Fruit fly (Drosophila melanogaster): ENCODE data around the gene SkpA.
"Not testable (repeated sequence)": the region's sequence is repeated elsewhere in the genome, so short reads cannot be mapped to it uniquely, and the experiment has no call there.

The SkpA gene

DNA sequence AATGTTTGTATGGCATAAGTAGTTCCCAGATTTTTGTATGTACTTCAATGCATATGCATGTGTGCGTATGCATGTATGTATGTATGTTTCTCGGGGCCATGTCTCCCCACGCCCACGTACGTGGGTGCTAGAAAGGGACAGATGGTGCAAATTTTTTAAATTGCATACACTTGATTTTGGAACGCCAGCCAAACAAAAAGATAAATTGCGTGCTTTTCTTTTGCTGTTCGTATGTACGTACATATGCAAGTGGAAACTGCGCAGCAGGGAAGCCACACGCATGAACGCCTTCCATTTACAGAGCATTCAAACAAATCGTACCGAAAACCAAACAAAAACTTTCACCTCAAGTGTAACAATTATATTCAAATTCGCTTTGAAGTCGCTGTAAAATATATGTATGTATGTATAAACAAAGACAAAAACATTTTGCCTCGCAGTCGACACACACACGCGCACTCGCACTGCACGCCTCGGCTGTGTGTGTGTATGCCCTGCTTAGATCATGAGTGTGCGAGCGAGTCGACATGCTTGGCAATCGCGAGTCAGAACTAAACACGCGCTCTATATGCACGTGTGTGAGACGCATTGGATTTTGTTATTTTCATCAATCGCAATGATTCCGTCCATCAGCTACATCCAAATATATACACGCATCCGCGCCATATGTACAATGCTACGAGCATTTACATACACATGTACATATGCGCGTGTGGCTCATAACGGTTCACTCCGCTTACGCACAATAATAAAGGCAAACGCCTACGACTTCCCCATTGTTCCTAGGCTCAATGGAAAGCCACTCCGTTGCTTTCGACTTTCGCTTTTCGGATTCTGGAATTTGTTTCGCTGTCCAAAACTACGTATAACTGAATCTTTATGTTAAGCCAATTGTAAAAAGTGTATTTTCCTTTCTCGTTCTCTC is 19.0 kb upstream of the SkpA start:
- TF ChIP-seq CG17801 (GFP tag; optimal IDR thresholded peaks at IDR 0.05; ENCODE audit: partially characterized antibody): no peak

DNA sequence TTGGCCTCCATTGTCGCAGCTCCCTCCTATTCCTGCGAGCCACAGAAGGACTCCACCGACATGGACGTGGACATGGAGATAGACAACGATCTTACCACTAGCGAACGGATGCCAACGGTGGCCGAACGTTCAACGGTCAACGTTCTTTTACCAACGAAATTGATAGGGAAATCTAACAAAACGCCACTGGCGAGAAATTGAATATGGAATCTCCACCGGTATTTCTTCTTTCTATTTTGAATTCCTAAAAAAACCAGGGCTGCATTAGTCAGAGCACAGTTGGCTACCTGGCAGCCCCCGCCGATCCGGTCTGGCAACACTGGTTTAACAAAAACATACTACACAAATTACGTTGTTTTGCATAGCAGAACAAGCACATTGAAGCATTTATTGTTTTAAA is 11.5 kb upstream of the SkpA start, which contains the start of gene CG13367:
Gene CG13367 (plus strand): TSS at position 301 of the 400 bp plus-strand sequence.
- TF ChIP-seq CG17801 (GFP tag; optimal IDR thresholded peaks at IDR 0.05; ENCODE audit: partially characterized antibody): not testable (repeated sequence)

DNA sequence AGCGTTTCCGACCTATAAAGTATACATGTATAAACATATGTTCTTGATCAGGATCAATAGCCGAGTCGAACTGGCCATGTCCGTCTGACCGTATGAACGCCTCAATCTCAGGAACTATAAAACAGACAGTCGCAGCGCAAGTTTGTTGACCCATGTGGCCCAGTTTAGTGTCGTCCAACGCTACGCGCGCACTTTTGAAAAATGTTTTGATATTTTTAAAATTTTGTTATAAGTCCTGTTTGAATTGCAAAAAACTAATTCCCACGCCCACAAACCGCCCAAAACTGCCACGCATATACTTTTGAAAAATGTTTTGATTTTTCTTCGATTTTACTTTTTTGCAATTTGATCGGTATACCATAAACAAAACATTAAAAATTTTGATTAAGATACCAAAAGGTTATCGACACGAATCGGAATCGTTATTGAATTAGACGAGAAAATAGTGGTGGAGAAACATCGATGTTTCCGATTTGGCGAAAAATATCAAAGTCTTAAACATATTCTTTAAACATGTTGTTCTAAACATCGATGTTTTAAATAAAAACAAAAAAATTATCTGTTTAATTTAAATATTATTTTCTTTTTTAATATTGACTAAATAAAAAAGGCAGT is 9.4 kb upstream of the SkpA start:
- no peak for TF ChIP-seq CG17801 (GFP tag; optimal IDR thresholded peaks at IDR 0.05; ENCODE audit: partially characterized antibody)

DNA sequence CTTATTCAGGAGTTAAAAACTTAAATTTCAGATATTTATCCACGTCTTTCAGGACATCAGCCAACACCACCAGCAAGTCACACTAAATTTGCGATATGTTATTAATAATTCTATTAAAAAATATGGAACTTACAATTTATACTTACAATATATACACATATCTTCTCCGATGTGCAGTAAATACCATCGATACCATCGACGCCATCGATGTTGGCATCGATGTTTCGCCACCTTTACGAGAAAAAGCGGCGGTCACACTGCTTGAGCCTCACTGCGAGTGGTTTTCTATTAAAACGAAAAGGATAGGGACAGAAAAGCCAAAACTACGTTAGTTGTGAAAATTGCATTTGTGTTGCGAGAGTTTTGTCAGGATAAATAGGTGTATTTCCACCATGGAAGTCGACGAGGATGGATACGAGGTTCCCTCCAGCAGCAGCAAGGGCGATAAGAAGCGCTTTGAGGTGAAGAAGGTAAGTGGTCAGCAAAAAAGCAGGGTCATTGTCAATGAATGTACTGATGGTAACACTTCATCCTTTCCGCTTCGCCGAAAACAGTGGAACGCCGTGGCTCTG is 8.8 kb upstream of the SkpA start, which contains the start of gene Roc1a:
Gene Roc1a (plus strand): TSS at position 249 of the 572 bp plus-strand sequence.
- no peak for TF ChIP-seq CG17801 (GFP tag; optimal IDR thresholded peaks at IDR 0.05; ENCODE audit: partially characterized antibody)

DNA sequence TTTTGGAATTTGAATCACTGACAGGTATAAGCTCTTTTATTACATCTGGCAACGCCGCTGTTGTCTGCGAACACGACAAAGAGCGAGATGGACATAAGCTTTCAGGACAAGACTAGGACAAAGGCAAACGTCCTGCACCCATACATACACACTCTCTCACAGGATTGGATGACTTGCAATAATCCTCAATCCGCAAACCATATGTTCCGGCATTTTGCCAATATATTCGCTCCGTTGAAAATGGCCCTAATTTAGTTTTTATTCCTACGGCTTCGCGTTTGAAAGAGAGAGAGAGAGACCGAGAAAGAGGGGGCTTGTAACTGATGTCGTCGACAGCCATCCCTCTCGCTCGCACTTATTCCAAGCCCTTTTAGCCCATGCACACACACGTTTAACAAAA is 1.7 kb upstream of the SkpA start:
- no peak for TF ChIP-seq CG17801 (GFP tag; optimal IDR thresholded peaks at IDR 0.05; ENCODE audit: partially characterized antibody)

DNA sequence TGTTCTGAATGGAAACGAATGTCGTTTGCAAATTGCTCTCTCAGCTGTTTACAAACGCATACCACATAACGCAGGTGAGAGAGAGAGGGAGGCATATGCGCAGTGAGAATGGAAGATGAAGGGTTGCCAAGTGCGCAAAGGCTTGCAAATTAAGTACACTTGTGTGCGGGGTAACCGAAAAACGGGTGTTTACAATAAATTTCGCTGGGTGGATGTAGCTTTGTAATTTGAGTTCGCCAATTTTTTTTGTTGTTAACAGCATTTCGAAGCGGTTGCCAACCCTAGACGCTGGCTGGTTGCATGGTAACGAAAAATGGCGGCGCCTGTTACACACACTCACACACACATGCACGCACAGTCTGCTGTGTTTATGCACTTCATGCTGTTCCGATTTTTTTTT is 965 bp upstream of the SkpA start:
- peak; percentile 97 for TF ChIP-seq CG17801 (GFP tag; optimal IDR thresholded peaks at IDR 0.05; ENCODE audit: partially characterized antibody)

DNA sequence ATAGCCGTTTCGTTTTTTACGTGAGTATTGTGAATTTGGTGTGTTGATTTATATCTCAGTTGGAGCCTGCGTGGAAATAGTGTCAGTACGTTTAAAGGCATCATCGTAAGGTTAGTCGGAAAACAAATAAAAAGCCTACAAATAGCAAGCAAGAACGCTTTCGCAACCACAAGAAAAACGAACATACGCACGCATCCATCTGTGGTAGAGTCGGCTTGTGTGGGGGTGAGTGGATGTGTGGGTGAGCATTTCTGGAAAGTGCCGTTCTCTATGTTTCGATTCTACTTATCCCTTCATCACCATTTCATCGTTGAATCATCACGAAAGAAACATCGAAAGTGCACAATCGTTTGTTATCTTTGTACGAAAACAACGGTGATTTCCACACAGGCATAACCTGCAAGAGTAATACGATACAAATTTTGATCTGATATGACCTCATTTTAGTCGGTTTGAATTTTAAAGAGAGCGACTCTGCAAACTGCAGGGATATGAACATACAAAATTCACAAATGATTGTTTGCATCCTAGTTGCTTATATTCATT is 539 bp downstream of the SkpA start:
- TF ChIP-seq CG17801 (GFP tag; optimal IDR thresholded peaks at IDR 0.05; ENCODE audit: partially characterized antibody): peak; percentile 10

DNA sequence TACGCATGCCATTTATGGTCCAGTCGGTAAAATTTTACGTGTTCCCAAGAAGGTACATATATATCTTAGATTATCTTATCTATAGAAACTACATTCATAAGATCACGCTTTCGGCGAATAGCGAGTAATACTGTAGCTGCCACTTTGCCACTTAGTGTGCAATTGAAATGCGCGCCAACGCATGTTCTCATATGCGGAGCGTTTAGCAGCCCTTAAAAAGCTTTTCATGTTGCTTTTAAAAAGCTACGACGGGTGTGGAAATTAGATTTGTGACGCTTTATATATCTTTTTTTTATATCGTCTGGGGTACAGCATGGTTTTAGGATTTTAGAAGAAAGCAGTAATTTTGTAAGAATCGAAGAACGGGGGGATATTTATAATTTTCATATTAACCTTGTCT is 2.1 kb downstream of the SkpA start:
- peak; percentile 45 for TF ChIP-seq CG17801 (GFP tag; optimal IDR thresholded peaks at IDR 0.05; ENCODE audit: partially characterized antibody)

DNA sequence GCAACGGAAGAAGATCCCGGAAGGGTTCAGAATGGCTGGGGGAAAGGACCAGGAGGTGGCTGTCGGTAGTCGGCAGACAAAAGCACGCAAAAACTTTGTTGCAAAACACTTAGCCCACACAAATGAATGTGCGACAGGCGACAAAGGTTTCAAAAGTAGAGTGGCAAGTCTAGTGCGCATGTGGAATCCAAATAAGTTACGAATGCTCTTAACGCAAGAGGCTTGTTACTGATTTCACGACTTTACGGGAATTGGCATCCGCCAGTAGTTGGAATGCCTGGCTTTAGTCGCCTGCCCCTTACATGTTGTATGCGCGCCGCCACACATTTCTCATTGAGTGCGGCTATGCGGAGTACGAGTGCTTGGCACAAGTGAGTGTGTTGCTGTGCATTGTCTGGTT is 22.6 kb downstream of the SkpA start:
- no peak for TF ChIP-seq CG17801 (GFP tag; optimal IDR thresholded peaks at IDR 0.05; ENCODE audit: partially characterized antibody)

DNA sequence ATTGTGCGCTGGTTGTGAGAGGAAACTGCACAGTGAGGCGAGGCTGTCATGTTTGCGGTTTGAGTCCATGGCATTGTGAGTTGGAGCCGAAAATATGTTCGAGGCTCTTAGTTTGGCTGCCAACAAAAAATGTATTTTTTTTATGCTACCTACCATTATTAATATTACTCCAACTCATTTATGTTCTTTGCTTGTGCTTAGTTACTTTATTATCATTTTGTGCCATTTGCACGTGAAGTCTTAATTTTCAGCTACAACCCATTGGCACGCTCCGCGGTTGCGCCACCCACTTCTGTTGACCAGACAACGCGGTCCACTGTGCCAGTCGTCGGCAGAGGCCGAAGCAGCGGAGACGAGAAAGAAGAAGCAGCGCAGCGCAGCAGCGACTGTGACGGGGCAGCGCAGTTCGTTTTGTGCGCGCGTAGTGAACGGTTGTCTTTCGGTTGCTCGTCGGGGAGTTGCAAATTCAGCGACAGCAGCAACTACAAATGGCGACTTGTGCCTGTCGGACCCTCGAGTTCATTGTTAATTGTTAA is 30.6 kb downstream of the SkpA start, which contains the start of gene sdk:
Gene sdk (plus strand): TSS at position 398 of the 536 bp plus-strand sequence.
- peak; percentile 88 for TF ChIP-seq CG17801 (GFP tag; optimal IDR thresholded peaks at IDR 0.05; ENCODE audit: partially characterized antibody)

DNA sequence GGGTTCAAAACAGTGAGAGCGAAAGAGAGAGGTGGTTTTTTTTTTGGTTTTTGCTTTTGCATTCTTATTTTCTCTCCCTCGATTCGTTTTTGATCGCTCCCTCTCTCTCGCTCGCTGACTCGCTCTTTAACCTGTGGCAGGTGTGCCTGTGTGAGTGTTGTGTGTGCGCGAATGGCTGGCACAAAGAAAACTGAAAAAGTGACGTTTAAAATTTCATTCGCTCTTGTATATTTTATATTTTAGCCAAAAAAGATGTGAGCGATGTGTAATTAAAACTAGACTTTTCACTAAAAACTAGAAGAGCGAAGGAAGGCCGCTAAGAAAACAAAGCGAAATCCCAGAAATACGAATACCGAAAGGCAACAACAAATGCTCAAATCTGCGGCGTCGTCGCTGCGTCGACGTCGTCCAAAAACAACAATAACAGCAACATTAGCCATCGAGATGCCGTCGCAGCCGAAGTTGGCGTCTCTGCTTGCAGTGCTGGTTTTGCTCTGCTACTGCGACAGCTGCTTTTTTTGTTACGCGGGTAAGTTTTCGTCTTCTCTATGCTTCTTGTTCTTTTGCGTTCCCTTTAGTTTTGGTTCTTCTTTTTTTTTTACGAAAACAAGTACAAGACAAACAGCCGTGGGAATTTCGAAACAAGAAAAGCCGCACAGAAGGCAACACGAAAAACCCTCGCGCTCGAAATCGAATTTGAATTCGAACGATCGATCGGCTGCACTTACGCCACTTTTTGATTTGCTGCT is 31.6 kb downstream of the SkpA start:
- no peak for TF ChIP-seq CG17801 (GFP tag; optimal IDR thresholded peaks at IDR 0.05; ENCODE audit: partially characterized antibody)

DNA sequence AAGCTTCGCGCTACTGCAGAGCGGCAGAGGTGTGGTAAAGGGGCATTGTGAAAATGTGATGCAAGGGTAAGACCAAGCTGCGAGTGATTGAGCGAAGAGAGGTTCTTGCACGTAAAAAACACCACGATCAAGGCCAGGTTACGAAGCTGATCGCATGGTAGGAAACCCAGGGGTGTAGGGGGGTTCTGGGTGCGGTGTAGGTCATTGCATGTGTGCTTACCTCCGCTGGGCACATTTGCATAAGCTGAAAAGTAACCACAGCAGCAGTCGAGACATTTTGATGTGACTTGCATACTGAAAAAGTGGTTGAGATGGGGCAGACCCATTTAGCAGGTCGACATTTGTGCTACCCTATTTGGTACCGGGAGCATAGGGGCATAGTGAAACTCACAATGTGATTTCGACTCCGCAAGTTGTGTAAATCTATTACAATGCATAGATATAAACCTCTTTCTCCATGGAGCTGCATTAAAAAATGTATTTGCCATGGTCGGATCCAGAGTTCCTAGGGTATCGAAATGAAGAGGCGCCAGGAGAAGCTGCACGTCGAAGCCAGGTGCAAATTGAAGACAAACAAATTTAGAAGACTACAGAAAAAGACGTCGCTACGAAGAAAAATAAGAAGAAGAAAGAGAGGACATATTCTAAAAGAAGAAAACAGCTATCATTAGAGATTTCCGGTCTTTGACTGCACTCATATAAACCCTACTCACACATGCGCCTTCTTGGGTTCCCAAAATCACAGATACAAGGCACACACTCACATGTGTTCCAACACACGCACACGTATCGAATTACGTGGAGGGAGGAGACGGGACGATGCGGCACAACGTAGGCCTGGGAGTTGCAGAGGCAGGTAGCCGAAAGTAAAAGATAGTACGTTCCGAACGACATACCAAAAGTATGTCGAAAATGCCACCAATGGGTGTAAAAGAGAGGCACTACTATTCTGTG is 37.2 kb downstream of the SkpA start:
- TF ChIP-seq CG17801 (GFP tag; optimal IDR thresholded peaks at IDR 0.05; ENCODE audit: partially characterized antibody): no peak

DNA sequence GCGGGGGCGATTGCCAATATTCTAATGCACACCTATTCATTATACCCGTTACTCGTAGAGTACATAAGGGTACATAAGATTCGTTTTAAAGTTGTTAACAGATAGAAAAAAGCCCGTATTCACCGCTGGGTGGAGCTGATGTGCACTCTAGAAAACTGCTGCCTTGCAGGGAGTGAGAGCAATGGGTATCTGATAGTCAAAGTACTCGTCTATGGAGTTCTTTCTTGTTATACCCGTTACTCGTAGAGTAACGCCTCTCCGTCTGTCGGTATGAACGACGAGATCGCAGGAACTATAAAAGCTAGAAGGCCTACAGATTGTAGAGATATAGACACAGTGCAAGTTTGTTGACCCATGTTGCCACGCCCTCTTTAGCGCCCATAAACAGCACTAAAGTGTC is 38.0 kb downstream of the SkpA start:
- TF ChIP-seq CG17801 (GFP tag; optimal IDR thresholded peaks at IDR 0.05; ENCODE audit: partially characterized antibody): no peak
